Fruit fly (Drosophila melanogaster) whole organism, embryonic: ENCODE data around the gene spz3.
A peak's percentile ranks its signal among the peaks of the same experiment; 100 is the strongest.

Experiments used
- BEAF-32 ChIP-seq: fragments of 200-800 bp; sonication (Bioruptor generic); optimal IDR thresholded peaks from 3 replicates; lab custom pipeline; 2017; ENCODE audit warnings: missing biosample characterization, missing genetic modification characterization, mild to moderate bottlenecking, moderate library complexity, missing genetic modification reagents
- CG11696 ChIP-seq: fragments of 200-800 bp; sonication (Bioruptor generic); IDR thresholded peaks from 2 replicates; pipeline ENCODE4 v1.3.6; 2022; ENCODE audit warnings: missing biosample characterization, missing genetic modification characterization
- CG12769 ChIP-seq: fragments of 200-800 bp; sonication (Bioruptor generic); optimal IDR thresholded peaks from 2 replicates; lab custom pipeline; 2019; ENCODE audit warnings: missing biosample characterization, mild to moderate bottlenecking, missing genetic modification characterization, moderate library complexity
- CG14050 ChIP-seq: fragments of 200-800 bp; sonication (Bioruptor generic); IDR thresholded peaks from 3 replicates; pipeline ENCODE4 v1.3.6; 2022; ENCODE audit warnings: missing biosample characterization, missing genetic modification characterization
- CG15011 ChIP-seq: fragments of 200-800 bp; sonication (Bioruptor generic); optimal IDR thresholded peaks from 3 replicates; lab custom pipeline; 2018; ENCODE audit warnings: missing biosample characterization, mild to moderate bottlenecking, missing genetic modification characterization
- CG15696 ChIP-seq: fragments of 200-800 bp; sonication (Bioruptor generic); optimal IDR thresholded peaks from 2 replicates; lab custom pipeline; 2019; ENCODE audit warnings: missing biosample characterization, mild to moderate bottlenecking, missing genetic modification characterization, moderate library complexity
- CG16779 ChIP-seq: fragments of 200-800 bp; sonication (Bioruptor generic); IDR thresholded peaks from 2 replicates; pipeline ENCODE4 v1.3.6; 2022; ENCODE audit warnings: missing biosample characterization, missing genetic modification characterization
- CG16863 ChIP-seq: fragments of 200-800 bp; sonication (Bioruptor generic); optimal IDR thresholded peaks from 3 replicates; lab custom pipeline; 2016; ENCODE audit warnings: missing biosample characterization, missing genetic modification characterization
- CG18262 ChIP-seq: fragments of 200-800 bp; optimal IDR thresholded peaks from 3 replicates; lab custom pipeline; 2019; ENCODE audit warnings: missing biosample characterization, mild to moderate bottlenecking, missing genetic modification characterization, moderate library complexity
- CG2120 ChIP-seq: fragments of 200-800 bp; sonication (Bioruptor generic); optimal IDR thresholded peaks from 3 replicates; lab custom pipeline; 2016; ENCODE audit warnings: missing biosample characterization, missing genetic modification characterization
- CG2199 ChIP-seq: fragments of 200-800 bp; sonication (Bioruptor generic); IDR thresholded peaks from 3 replicates; pipeline ENCODE4 v1.3.6; 2022; ENCODE audit warnings: missing biosample characterization, missing genetic modification characterization
- CG2678 ChIP-seq: fragments of 200-800 bp; sonication (Bioruptor generic); optimal IDR thresholded peaks from 3 replicates; lab custom pipeline; 2019; ENCODE audit warnings: missing biosample characterization, mild to moderate bottlenecking, missing genetic modification characterization, moderate library complexity
- CG31224 ChIP-seq: fragments of 200-800 bp; sonication (Bioruptor generic); IDR thresholded peaks from 2 replicates; pipeline ENCODE4 v1.3.6; 2022; ENCODE audit warnings: missing biosample characterization, missing genetic modification characterization
- CG31388 ChIP-seq: fragments of 200-800 bp; sonication (Bioruptor generic); optimal IDR thresholded peaks from 2 replicates; lab custom pipeline; 2016; ENCODE audit warnings: missing biosample characterization, missing genetic modification characterization
- CG33213 ChIP-seq: fragments of 200-800 bp; sonication (Bioruptor generic); optimal IDR thresholded peaks from 3 replicates; lab custom pipeline; 2016; ENCODE audit warnings: missing biosample characterization, missing genetic modification characterization
- CG5180 ChIP-seq: fragments of 200-800 bp; sonication (Bioruptor generic); optimal IDR thresholded peaks from 3 replicates; lab custom pipeline; 2017; ENCODE audit warnings: missing biosample characterization, missing genetic modification characterization, mild to moderate bottlenecking, moderate library complexity, missing genetic modification reagents
- CG6654 ChIP-seq: fragments of 200-800 bp; sonication (Bioruptor generic); optimal IDR thresholded peaks from 2 replicates; lab custom pipeline; 2017; ENCODE audit warnings: missing biosample characterization, mild to moderate bottlenecking, missing genetic modification characterization
- CG8281 ChIP-seq: fragments of 200-800 bp; sonication (Bioruptor generic); optimal IDR thresholded peaks from 2 replicates; lab custom pipeline; 2018; ENCODE audit warnings: missing biosample characterization, mild to moderate bottlenecking, missing genetic modification characterization, moderate library complexity
- CG8924 ChIP-seq: fragments of 200-800 bp; optimal IDR thresholded peaks from 3 replicates; lab custom pipeline; 2019; ENCODE audit warnings: missing biosample characterization, mild to moderate bottlenecking, missing genetic modification characterization, moderate library complexity
- CG9817 ChIP-seq: fragments of 200-800 bp; sonication (Bioruptor generic); optimal IDR thresholded peaks from 2 replicates; lab custom pipeline; 2018; ENCODE audit warnings: missing biosample characterization, mild to moderate bottlenecking, missing genetic modification characterization, moderate library complexity
- CG9876 ChIP-seq: fragments of 200-800 bp; sonication (Bioruptor generic); optimal IDR thresholded peaks from 2 replicates; lab custom pipeline; 2016; ENCODE audit warnings: missing biosample characterization, missing genetic modification characterization
- Chrac-16 ChIP-seq: fragments of 200-800 bp; sonication (Bioruptor generic); optimal IDR thresholded peaks from 3 replicates; lab custom pipeline; 2016; ENCODE audit warnings: missing biosample characterization, missing genetic modification characterization
- Fer3 ChIP-seq: fragments of 200-800 bp; sonication (Bioruptor generic); optimal IDR thresholded peaks from 2 replicates; lab custom pipeline; 2018; ENCODE audit warnings: missing biosample characterization, mild to moderate bottlenecking, missing genetic modification characterization, moderate library complexity
- H15 ChIP-seq: fragments of 200-800 bp; sonication (Bioruptor generic); IDR thresholded peaks from 3 replicates; pipeline ENCODE4 v1.3.6; 2022; ENCODE audit warnings: missing biosample characterization, missing genetic modification characterization
- Max ChIP-seq: fragments of 200-800 bp; sonication (Bioruptor generic); optimal IDR thresholded peaks from 2 replicates; lab custom pipeline; 2016; ENCODE audit warnings: missing biosample characterization, mild to moderate bottlenecking, missing genetic modification characterization
- Mes4 ChIP-seq: fragments of 200-800 bp; sonication (Bioruptor generic); optimal IDR thresholded peaks from 2 replicates; lab custom pipeline; 2016; ENCODE audit warnings: missing biosample characterization, missing genetic modification characterization
- Optix ChIP-seq: fragments of 200-800 bp; sonication (Bioruptor generic); IDR thresholded peaks from 3 replicates; pipeline ENCODE4 v1.3.6; 2022; ENCODE audit warnings: missing biosample characterization, missing genetic modification characterization
- Ravus ChIP-seq: fragments of 200-800 bp; sonication (Bioruptor generic); IDR thresholded peaks from 2 replicates; pipeline ENCODE4 v1.3.6; 2022; ENCODE audit warnings: missing biosample characterization, missing genetic modification characterization
- Rfx ChIP-seq: fragments of 200-800 bp; sonication (Bioruptor generic); IDR thresholded peaks from 2 replicates; pipeline ENCODE4 v1.3.6; 2022; ENCODE audit warnings: missing biosample characterization, missing genetic modification characterization
- Sox100B ChIP-seq: fragments of 200-800 bp; sonication (Bioruptor generic); optimal IDR thresholded peaks from 3 replicates; lab custom pipeline; 2018; ENCODE audit warnings: missing biosample characterization, mild to moderate bottlenecking, missing genetic modification characterization
- Usf ChIP-seq: fragments of 200-800 bp; sonication (Bioruptor generic); optimal IDR thresholded peaks from 2 replicates; lab custom pipeline; 2017; ENCODE audit warnings: missing genotype, missing biosample characterization, missing genetic modification characterization
- YL-1 ChIP-seq: fragments of 200-800 bp; sonication (Bioruptor generic); optimal IDR thresholded peaks from 3 replicates; lab custom pipeline; 2017; ENCODE audit warnings: missing biosample characterization, mild to moderate bottlenecking, missing genetic modification characterization
- amos ChIP-seq: fragments of 200-800 bp; sonication (Bioruptor generic); IDR thresholded peaks from 2 replicates; pipeline ENCODE4 v1.3.6; 2022; ENCODE audit warnings: missing biosample characterization, missing genetic modification characterization; ENCODE audit not compliant: partially characterized antibody
- btn ChIP-seq: fragments of 200-800 bp; sonication (Bioruptor generic); optimal IDR thresholded peaks from 2 replicates; lab custom pipeline; 2016; ENCODE audit warnings: missing biosample characterization, missing genetic modification characterization
- caup ChIP-seq: fragments of 200-800 bp; sonication (Bioruptor generic); optimal IDR thresholded peaks from 3 replicates; lab custom pipeline; 2017; ENCODE audit warnings: missing biosample characterization, mild to moderate bottlenecking, missing genetic modification characterization, moderate library complexity; ENCODE audit not compliant: severe bottlenecking
- da ChIP-seq: fragments of 200-800 bp; sonication (Bioruptor generic); optimal IDR thresholded peaks from 2 replicates; lab custom pipeline; 2016; ENCODE audit warnings: missing biosample characterization, missing genetic modification characterization
- ewg ChIP-seq: fragments of 200-800 bp; sonication (Bioruptor generic); optimal IDR thresholded peaks from 3 replicates; lab custom pipeline; 2017; ENCODE audit warnings: mild to moderate bottlenecking, missing biosample characterization, missing genetic modification reagents, missing genetic modification characterization
- fd3F ChIP-seq: fragments of 200-800 bp; sonication (Bioruptor generic); optimal IDR thresholded peaks from 2 replicates; lab custom pipeline; 2018; ENCODE audit warnings: missing biosample characterization, mild to moderate bottlenecking, missing genetic modification characterization, moderate library complexity
- ftz-f1 ChIP-seq: fragments of 200-800 bp; sonication (Bioruptor generic); optimal IDR thresholded peaks from 2 replicates; lab custom pipeline; 2016; ENCODE audit warnings: missing biosample characterization, missing genetic modification characterization
- grn ChIP-seq: fragments of 200-800 bp; sonication (Bioruptor generic); optimal IDR thresholded peaks from 3 replicates; lab custom pipeline; 2017; ENCODE audit warnings: missing biosample characterization, missing genetic modification characterization
- gsb ChIP-seq: fragments of 200-800 bp; sonication (Bioruptor generic); IDR thresholded peaks from 2 replicates; pipeline ENCODE4 v1.3.6; 2022; ENCODE audit warnings: missing biosample characterization, missing genetic modification characterization
- inv ChIP-seq: fragments of 200-800 bp; sonication (Bioruptor generic); IDR thresholded peaks from 2 replicates; pipeline ENCODE4 v1.3.6; 2022; ENCODE audit warnings: missing biosample characterization, missing genetic modification characterization; ENCODE audit not compliant: partially characterized antibody
- kah ChIP-seq: fragments of 200-800 bp; sonication (Bioruptor generic); optimal IDR thresholded peaks from 2 replicates; lab custom pipeline; 2018; ENCODE audit warnings: missing biosample characterization, mild to moderate bottlenecking, missing genetic modification characterization
- luna ChIP-seq: fragments of 200-800 bp; sonication (Bioruptor generic); optimal IDR thresholded peaks from 2 replicates; lab custom pipeline; 2016; ENCODE audit warnings: missing biosample characterization, missing genetic modification characterization
- nerfin-1 ChIP-seq: fragments of 200-800 bp; sonication (Bioruptor generic); optimal IDR thresholded peaks from 3 replicates; lab custom pipeline; 2019; ENCODE audit warnings: missing biosample characterization, mild to moderate bottlenecking, missing genetic modification characterization, moderate library complexity
- slou ChIP-seq: fragments of 200-800 bp; sonication (Bioruptor generic); optimal IDR thresholded peaks from 3 replicates; lab custom pipeline; 2016; ENCODE audit warnings: missing biosample characterization, missing genetic modification characterization

Gene spz3

DNA sequence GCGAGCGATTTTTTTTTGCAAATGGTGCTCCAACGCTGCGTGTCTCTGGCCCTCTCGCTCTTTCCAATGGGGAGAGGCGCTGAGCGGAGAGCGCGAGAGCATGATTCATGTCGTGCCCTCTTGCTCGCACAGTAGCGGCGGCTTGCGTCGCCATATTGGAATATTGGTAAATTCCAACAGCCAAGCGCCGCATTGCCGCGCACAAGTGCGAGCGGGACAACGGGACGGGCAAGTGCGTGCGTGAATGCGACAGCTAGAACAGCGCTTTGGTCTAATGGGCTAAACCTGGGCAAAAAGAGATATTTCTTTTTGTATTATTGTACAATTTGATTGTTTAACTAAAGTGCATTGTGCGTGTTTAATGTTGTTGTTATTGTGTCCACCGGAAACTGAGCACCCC is 51.1 kb downstream of the spz3 start (continued):
- TF ChIP-seq Rfx (GFP tag; lab: Robert Waterston, UW), result peak; percentile 43; the same call in 1 of the 2 replicates
- TF ChIP-seq H15 (GFP tag; lab: Robert Waterston, UW), result no peak
- peak; percentile 57 for TF ChIP-seq amos (GFP tag; lab: Robert Waterston, UW)

DNA sequence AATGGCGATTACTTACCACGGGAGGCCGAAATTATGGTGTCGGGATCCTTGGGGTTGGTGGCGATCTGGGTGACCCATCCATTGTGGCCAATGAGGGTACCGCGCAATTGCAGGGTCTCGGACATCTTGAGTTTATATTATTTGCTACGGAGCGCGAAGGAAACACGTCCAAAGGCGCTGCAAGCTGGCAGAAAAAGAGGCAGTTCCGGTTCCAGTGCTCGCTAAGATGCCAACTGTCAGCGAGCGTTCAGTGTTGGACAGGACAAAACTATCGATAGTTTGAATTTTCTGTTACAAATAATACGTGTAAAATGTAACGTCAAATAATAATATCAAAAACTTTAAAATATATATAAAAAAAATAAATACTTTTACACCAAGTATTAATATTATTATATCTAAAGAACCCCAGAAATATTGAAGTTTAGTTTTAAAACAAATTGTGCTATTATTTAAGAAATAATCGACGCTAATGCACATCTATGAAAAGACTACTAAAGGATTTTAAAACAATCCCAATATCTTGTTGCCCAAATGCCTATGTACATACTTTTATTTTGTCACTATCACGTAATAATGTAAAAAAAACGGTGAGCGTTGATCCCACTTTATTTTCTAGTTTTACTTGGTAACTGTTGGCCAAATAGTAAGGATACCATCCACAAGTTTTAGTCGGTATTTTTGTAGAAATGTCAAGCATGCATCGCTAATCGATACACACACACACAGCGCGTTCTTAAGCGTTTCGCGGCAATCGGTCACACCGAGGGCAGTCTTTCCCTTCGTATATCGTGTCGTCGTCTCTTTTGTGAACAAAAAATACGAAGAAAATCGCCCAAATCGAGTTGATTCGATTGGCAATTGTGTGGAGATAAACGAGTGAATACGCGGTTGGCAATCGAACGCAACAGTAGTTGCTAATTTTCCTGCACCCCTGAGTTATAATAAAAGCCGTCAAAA is 52.0 kb downstream of the spz3 start, which contains the start of the genes Rack1 and mts:
TSS of gene Rack1 (minus strand) at position 271 of the 960 bp plus-strand sequence.
TSS of gene mts (plus strand) at position 606 of the 960 bp plus-strand sequence.
- TF ChIP-seq CG2199 (GFP tag; lab: Robert Waterston, UW) (peak; percentile 77; the same call in 2 of the 3 replicates), CG15011 (GFP tag; lab: Kevin White, UChicago) (peak; percentile 80), CG6654 (GFP tag; lab: Kevin White, UChicago) (peak; percentile 60), CG8924 (tag; lab: Kevin White, UChicago) (peak; percentile 64), CG2120 (GFP tag; lab: Kevin White, UChicago) (peak; percentile 69), CG14050 (peak; percentile 73), CG33213 (GFP tag; lab: Kevin White, UChicago) (peak; percentile 81), Ravus (GFP tag; lab: Robert Waterston, UW) (peak; percentile 38), Usf (GFP tag; lab: Kevin White, UChicago) (peak; percentile 73), Sox100B (peak; percentile 83), CG2678 (tag; lab: Kevin White, UChicago) (peak; percentile 74), CG9817 (tag; lab: Kevin White, UChicago) (peak; percentile 81), CG16863 (peak; percentile 67), BEAF-32 (GFP tag; lab: Kevin White, UChicago) (peak; percentile 67), ewg (GFP tag; lab: Kevin White, UChicago) (peak; percentile 73), gsb (GFP tag; lab: Robert Waterston, UW) (peak; percentile 67), ftz-f1 (GFP tag; lab: Kevin White, UChicago) (no peak), grn (GFP tag; lab: Kevin White, UChicago) (peak; percentile 29), kah (peak; percentile 83), Fer3 (tag; lab: Kevin White, UChicago) (peak; percentile 89), Max (peak; percentile 72), fd3F (GFP tag; lab: Kevin White, UChicago) (peak; percentile 76), Mes4 (peak; percentile 94), luna (peak; percentile 42), CG11696 (GFP tag; lab: Robert Waterston, UW) (peak; percentile 72), Optix (GFP tag; lab: Robert Waterston, UW) (peak; percentile 57; the same call in 2 of the 3 replicates), CG5180 (GFP tag; lab: Kevin White, UChicago) (peak; percentile 73), btn (GFP tag; lab: Kevin White, UChicago) (peak; percentile 64), da (GFP tag; lab: Kevin White, UChicago) (no peak), CG18262 (tag; lab: Kevin White, UChicago) (peak; percentile 67), Chrac-16 (GFP tag; lab: Kevin White, UChicago) (peak; percentile 69), caup (GFP tag; lab: Kevin White, UChicago) (peak; percentile 96), CG31224 (peak; percentile 63), YL-1 (peak; percentile 98), CG12769 (tag; lab: Kevin White, UChicago) (peak; percentile 77), inv (GFP tag; lab: Robert Waterston, UW) (peak; percentile 30; the same call in 1 of the 2 replicates), CG31388 (GFP tag; lab: Kevin White, UChicago) (peak; percentile 7), CG8281 (tag; lab: Kevin White, UChicago) (peak; percentile 49), CG15696 (tag; lab: Kevin White, UChicago) (peak; percentile 26), CG9876 (GFP tag; lab: Kevin White, UChicago) (peak; percentile 70), slou (GFP tag; lab: Kevin White, UChicago) (peak; percentile 81), CG16779 (GFP tag; lab: Robert Waterston, UW) (peak; percentile 78), nerfin-1 (tag; lab: Kevin White, UChicago) (peak; percentile 73)
